Fruit fly (Drosophila melanogaster) whole organism, wandering third instar larva: ENCODE results near the gene CG34034.

Source experiments
- Abd-B ChIP-seq: fragments of >200 bp; optimal IDR thresholded peaks from 2 replicates; lab custom pipeline; 2017; ENCODE audit warnings: missing biosample characterization, missing genetic modification characterization
- CG32264 ChIP-seq: fragments of 200-800 bp; sonication (Bioruptor generic); optimal IDR thresholded peaks from 2 replicates; lab custom pipeline; 2016; ENCODE audit warnings: missing biosample characterization, missing genetic modification characterization
- CG9705 ChIP-seq: fragments of 200-800 bp; sonication (Bioruptor generic); optimal IDR thresholded peaks from 2 replicates; lab custom pipeline; 2018; ENCODE audit warnings: missing biosample characterization, mild to moderate bottlenecking, missing genetic modification characterization
- CrebA ChIP-seq: fragments of 200-800 bp; sonication (Bioruptor generic); optimal IDR thresholded peaks from 2 replicates; lab custom pipeline; 2016; ENCODE audit warnings: missing biosample characterization, mild to moderate bottlenecking, missing genetic modification characterization, borderline replicate concordance
- Dif ChIP-seq: fragments of 200-275, 200-300 bp; sonication (Bioruptor generic); optimal IDR thresholded peaks from 2 replicates; lab custom pipeline; 2018; ENCODE audit warnings: missing biosample characterization, missing genetic modification characterization; ENCODE audit not compliant: partially characterized antibody
- GATAd ChIP-seq: sonication (Bioruptor generic); optimal IDR thresholded peaks from 2 replicates; lab custom pipeline; 2016; ENCODE audit warnings: missing biosample characterization, missing genetic modification characterization
- HLH106 ChIP-seq: fragments of 200-800 bp; optimal IDR thresholded peaks from 3 replicates; lab custom pipeline; 2019; ENCODE audit warnings: missing biosample characterization, mild to moderate bottlenecking, missing genetic modification characterization, moderate library complexity
- Hnf4 ChIP-seq: fragments of 200-800 bp; sonication (Bioruptor generic); optimal IDR thresholded peaks from 2 replicates; lab custom pipeline; 2016; ENCODE audit warnings: missing biosample characterization, mild to moderate bottlenecking, missing genetic modification characterization
- Hr78 ChIP-seq: fragments of >200 bp; optimal IDR thresholded peaks from 2 replicates; lab custom pipeline; 2017; ENCODE audit warnings: missing biosample characterization, missing genetic modification characterization
- Hr83 ChIP-seq: fragments of 200-300 bp; sonication (Bioruptor generic); optimal IDR thresholded peaks from 2 replicates; lab custom pipeline; 2016; ENCODE audit warnings: missing biosample characterization, mild to moderate bottlenecking, missing genetic modification characterization, moderate library complexity; ENCODE audit not compliant: poor library complexity, severe bottlenecking
- Jra ChIP-seq: sonication (Bioruptor generic); optimal IDR thresholded peaks from 2 replicates; lab custom pipeline; 2016; ENCODE audit warnings: missing biosample characterization, missing genetic modification characterization
- Myc ChIP-seq: fragments of >200 bp; optimal IDR thresholded peaks from 2 replicates; lab custom pipeline; 2017
- N ChIP-seq: fragments of >200 bp; optimal IDR thresholded peaks from 2 replicates; lab custom pipeline; 2018; ENCODE audit warnings: missing biosample characterization, missing external identifiers, missing genetic modification characterization
- Rel ChIP-seq, 2 experiments: fragments of 200-800 bp; sonication (Bioruptor generic) in 1 of 2; optimal IDR thresholded peaks; 2 replicates in 1 of 2; 3 replicates in 1 of 2; lab custom pipeline; 2016 to 2019; ENCODE audit warnings: mild to moderate bottlenecking in 2 of 2, missing biosample characterization in 2 of 2, missing genetic modification characterization in 2 of 2, moderate library complexity in 1 of 2
- Sp1 ChIP-seq: fragments of 200-800 bp; sonication (Bioruptor generic); optimal IDR thresholded peaks from 3 replicates; lab custom pipeline; 2019; ENCODE audit warnings: missing biosample characterization, mild to moderate bottlenecking, missing genetic modification characterization, moderate library complexity
- br ChIP-seq: fragments of 200-800 bp; sonication (Bioruptor generic); optimal IDR thresholded peaks from 2 replicates; lab custom pipeline; 2016; ENCODE audit warnings: missing biosample characterization, missing genetic modification characterization
- dl ChIP-seq, 2 experiments: fragments of 175-275, 200-275 bp in 1 of 2; fragments of 200-275 bp in 1 of 2; sonication (Bioruptor generic); optimal IDR thresholded peaks; lab custom pipeline; 2018; ENCODE audit warnings: mild to moderate bottlenecking in 2 of 2, missing biosample characterization in 2 of 2, missing genetic modification characterization in 2 of 2, moderate library complexity in 2 of 2; ENCODE audit not compliant: partially characterized antibody in 2 of 2, insufficient read depth in 1 of 2
- dmrt93B ChIP-seq: fragments of 200-800 bp; sonication (Bioruptor generic); optimal IDR thresholded peaks from 2 replicates; lab custom pipeline; 2018; ENCODE audit warnings: missing biosample characterization, mild to moderate bottlenecking, missing genetic modification characterization
- dsf ChIP-seq: sonication (Bioruptor generic); optimal IDR thresholded peaks from 2 replicates; lab custom pipeline; 2016; ENCODE audit warnings: missing biosample characterization, missing genetic modification characterization, borderline replicate concordance
- ey ChIP-seq: fragments of 200-800 bp; sonication (Bioruptor generic); optimal IDR thresholded peaks from 2 replicates; lab custom pipeline; 2016; ENCODE audit warnings: missing biosample characterization, missing genetic modification characterization
- foxo ChIP-seq, 2 experiments: fragments of 200-800 bp; sonication (Bioruptor generic); optimal IDR thresholded peaks; 2 replicates in 1 of 2; 3 replicates in 1 of 2; lab custom pipeline; 2016 to 2017; ENCODE audit warnings: missing biosample characterization in 2 of 2, missing genetic modification characterization in 2 of 2
- h ChIP-seq: fragments of 200-800 bp; sonication (Bioruptor generic); optimal IDR thresholded peaks from 3 replicates; lab custom pipeline; 2016; ENCODE audit warnings: missing biosample characterization, mild to moderate bottlenecking, missing genetic modification characterization
- jim ChIP-seq: fragments of 175-275, 200-325 bp; sonication (Bioruptor generic); optimal IDR thresholded peaks from 2 replicates; lab custom pipeline; 2016; ENCODE audit warnings: missing biosample characterization, mild to moderate bottlenecking, missing genetic modification characterization
- lola ChIP-seq: fragments of >200 bp; optimal IDR thresholded peaks from 2 replicates; lab custom pipeline; 2017; ENCODE audit warnings: missing biosample characterization, missing genetic modification characterization
- pan ChIP-seq: fragments of >200 bp; optimal IDR thresholded peaks from 2 replicates; lab custom pipeline; 2017
- psq ChIP-seq: fragments of 200-800 bp; sonication (Bioruptor generic); optimal IDR thresholded peaks from 3 replicates; lab custom pipeline; 2017; ENCODE audit warnings: missing biosample characterization, mild to moderate bottlenecking, missing genetic modification characterization, moderate library complexity
- rgr ChIP-seq: fragments of 200-800 bp; sonication (Bioruptor generic); optimal IDR thresholded peaks from 3 replicates; lab custom pipeline; 2016; ENCODE audit warnings: missing biosample characterization, mild to moderate bottlenecking, missing genetic modification characterization
- sage ChIP-seq: fragments of 200-800 bp; sonication (Bioruptor generic); optimal IDR thresholded peaks from 2 replicates; lab custom pipeline; 2016; ENCODE audit warnings: missing biosample characterization, mild to moderate bottlenecking, missing genetic modification characterization
- sv ChIP-seq: fragments of 200-800 bp; sonication (Bioruptor generic); optimal IDR thresholded peaks from 3 replicates; lab custom pipeline; 2016; ENCODE audit warnings: missing biosample characterization, missing genetic modification characterization
- tai ChIP-seq: sonication (Bioruptor generic); optimal IDR thresholded peaks from 2 replicates; lab custom pipeline; 2016; ENCODE audit warnings: missing biosample characterization, missing genetic modification characterization
- usp ChIP-seq: fragments of >200 bp; optimal IDR thresholded peaks from 2 replicates; lab custom pipeline; 2017; ENCODE audit warnings: missing biosample characterization, missing genetic modification characterization
- woc ChIP-seq: sonication (Bioruptor generic); optimal IDR thresholded peaks from 2 replicates; lab custom pipeline; 2016; ENCODE audit warnings: missing biosample characterization, mild to moderate bottlenecking, missing genetic modification characterization

CG34034 gene

DNA sequence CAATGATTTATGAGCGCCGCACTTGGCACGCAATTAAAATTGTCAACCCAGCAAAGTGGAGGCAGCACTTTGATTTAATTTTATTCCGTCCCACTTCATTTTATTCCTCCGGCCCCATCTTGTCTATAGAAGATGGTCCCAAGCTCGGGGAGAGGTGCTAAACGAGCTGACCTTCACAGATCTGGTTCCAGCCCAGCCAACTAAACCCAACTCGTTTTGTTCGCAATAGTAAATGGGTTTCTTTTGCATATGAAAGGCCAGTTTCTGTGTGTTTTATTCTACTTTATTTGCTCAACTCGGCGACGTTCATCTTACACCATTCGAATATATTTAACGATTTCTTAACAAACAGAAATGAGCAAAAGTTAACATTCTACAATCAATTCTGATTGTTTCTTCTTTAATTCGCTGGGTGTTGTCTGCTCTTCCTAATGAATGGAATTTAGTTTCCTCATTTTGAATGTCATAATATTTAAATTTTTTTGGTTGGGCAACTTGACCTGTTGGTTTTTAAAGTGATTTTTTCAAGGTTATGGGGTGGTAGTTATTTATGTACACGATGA is 45.7 kb downstream of the CG34034 start:
- TF ChIP-seq Myc (lab: Kevin White, UChicago) (no peak), Jra (GFP tag; lab: Kevin White, UChicago) (no peak), GATAd (GFP tag; lab: Kevin White, UChicago) (no peak), Hr83 (GFP tag; lab: Kevin White, UChicago) (no peak), br (GFP tag; lab: Kevin White, UChicago) (no peak), CrebA (GFP tag; lab: Kevin White, UChicago) (no peak), usp (GFP tag; lab: Kevin White, UChicago) (no peak), jim (GFP tag; lab: Kevin White, UChicago) (no peak), pan (lab: Kevin White, UChicago) (no peak), ey (GFP tag; lab: Kevin White, UChicago) (no peak), Hnf4 (GFP tag; lab: Kevin White, UChicago) (no peak), foxo (GFP tag; optimal IDR thresholded peaks at IDR 0.05; lab: Kevin White, UChicago) (no peak), psq (GFP tag; lab: Kevin White, UChicago) (no peak), Hr78 (GFP tag; lab: Kevin White, UChicago) (no peak), tai (no peak), woc (GFP tag; lab: Kevin White, UChicago) (no peak), Sp1 (no peak), N (GFP tag; lab: Kevin White, UChicago) (no peak)

DNA sequence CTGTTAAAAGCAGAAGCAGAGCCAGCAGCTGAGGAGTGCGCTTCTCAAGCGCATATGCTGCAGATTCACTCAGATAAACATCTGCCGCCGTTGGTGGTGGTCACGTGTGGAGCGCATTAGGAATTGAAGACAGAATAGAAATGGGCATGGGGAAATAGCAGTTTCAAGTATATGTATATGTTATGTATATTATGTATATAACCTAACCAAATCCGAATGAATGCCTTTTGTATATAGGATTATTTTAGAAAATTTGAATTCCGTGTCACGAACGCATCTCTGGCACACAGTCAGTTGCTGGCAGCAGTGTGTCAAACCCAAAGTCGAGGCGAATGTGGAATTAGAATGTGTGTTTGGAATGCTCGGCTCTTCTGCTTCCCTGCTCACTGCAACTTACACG is 47.8 kb downstream of the CG34034 start:
- TF ChIP-seq pan (lab: Kevin White, UChicago) (no peak), h (GFP tag; lab: Kevin White, UChicago) (no peak), sage (no peak), CG32264 (no peak), psq (GFP tag; lab: Kevin White, UChicago) (no peak), ey (GFP tag; lab: Kevin White, UChicago) (no peak), Hnf4 (GFP tag; lab: Kevin White, UChicago) (no peak), dmrt93B (GFP tag; lab: Kevin White, UChicago) (no peak), CG9705 (GFP tag; lab: Kevin White, UChicago) (no peak), rgr (GFP tag; lab: Kevin White, UChicago) (no peak), dl (GFP tag; optimal IDR thresholded peaks at IDR 0.05; lab: Kevin White, UChicago; ENCODE audit: insufficient read depth in 1 of 2, partially characterized antibody in 2 of 2) (no peak), CrebA (GFP tag; lab: Kevin White, UChicago) (no peak), tai (no peak), HLH106 (tag; lab: Kevin White, UChicago) (no peak), sv (no peak)

DNA sequence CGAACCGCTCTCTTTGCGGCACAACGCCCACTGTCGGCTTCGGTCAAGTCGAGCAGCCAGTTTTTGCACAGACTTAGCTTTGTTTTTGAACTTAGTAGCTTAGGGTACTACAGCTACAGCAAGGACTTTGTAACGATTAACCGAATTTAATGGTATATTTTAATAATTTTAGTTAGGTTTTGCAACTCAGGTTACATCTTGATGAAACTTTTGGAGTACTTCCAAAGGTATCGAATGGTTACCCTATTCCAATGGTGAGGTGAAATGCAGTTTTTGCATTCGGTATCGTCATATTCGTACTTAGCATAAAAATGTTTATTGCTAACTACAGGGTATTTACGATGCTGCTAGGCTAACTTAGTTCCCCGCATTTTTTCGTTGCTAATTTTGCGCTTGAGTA is 50.3 kb downstream of the CG34034 start:
- TF ChIP-seq Sp1 (no peak), Dif (GFP tag; lab: Kevin White, UChicago) (no peak), Rel (GFP tag; optimal IDR thresholded peaks at IDR 0.05; lab: Kevin White, UChicago) (no peak), Rel (tag; optimal IDR thresholded peaks at IDR 0.05; lab: Kevin White, UChicago) (no peak), HLH106 (tag; lab: Kevin White, UChicago) (no peak), dsf (GFP tag; lab: Kevin White, UChicago) (no peak), CG9705 (GFP tag; lab: Kevin White, UChicago) (no peak), lola (GFP tag; lab: Kevin White, UChicago) (no peak), Abd-B (GFP tag; lab: Kevin White, UChicago) (no peak), usp (GFP tag; lab: Kevin White, UChicago) (no peak), woc (GFP tag; lab: Kevin White, UChicago) (no peak), tai (no peak), GATAd (GFP tag; lab: Kevin White, UChicago) (no peak), Hr83 (GFP tag; lab: Kevin White, UChicago) (no peak)
